Worm (Caenorhabditis elegans): Measurements from ENCODE around the gene sahd-1.

DNA sequence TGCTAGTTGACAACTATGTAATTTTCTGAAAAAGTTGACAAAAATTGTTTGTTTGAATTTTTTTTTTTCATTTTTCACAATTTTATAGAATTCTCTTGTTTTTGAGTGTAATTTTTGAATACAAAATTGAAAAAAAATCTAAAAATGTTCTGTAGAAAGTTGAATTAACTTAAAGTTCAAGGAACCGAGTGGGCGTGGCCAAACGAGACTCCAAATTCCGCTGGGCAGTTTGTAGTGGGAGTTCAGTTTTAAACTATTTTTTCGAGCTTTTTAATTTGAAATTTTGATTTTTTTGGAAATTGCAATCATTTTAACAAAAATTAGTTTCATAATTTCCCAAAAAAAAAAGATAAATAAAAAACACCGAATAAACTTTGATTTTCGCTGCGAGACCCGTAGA is 22.3 kb upstream of the sahd-1 start:
- TF ChIP-seq ztf-11 (tag; optimal IDR thresholded peaks at IDR 0.05) (no peak), unc-62 (GFP tag; optimal IDR thresholded peaks at IDR 0.05) (no peak), lsy-2 (tag; optimal IDR thresholded peaks at IDR 0.05) (no peak), ces-1 (GFP tag; optimal IDR thresholded peaks at IDR 0.05) (no peak), tbx-8 (GFP tag; optimal IDR thresholded peaks at IDR 0.05) (no peak), elt-3 (tag; optimal IDR thresholded peaks at IDR 0.05) (no peak), pha-4 (tag; optimal IDR thresholded peaks at IDR 0.05) (no peak), M03D4.4 (tag; optimal IDR thresholded peaks at IDR 0.05) (no peak), snpc-4 (tag; optimal IDR thresholded peaks at IDR 0.05) (no peak), mep-1 (tag; optimal IDR thresholded peaks at IDR 0.05) (no peak), blmp-1 (tag; optimal IDR thresholded peaks at IDR 0.05) (no peak)
